Worm (Caenorhabditis elegans): ENCODE measurements around the gene F59B10.5.

DNA sequence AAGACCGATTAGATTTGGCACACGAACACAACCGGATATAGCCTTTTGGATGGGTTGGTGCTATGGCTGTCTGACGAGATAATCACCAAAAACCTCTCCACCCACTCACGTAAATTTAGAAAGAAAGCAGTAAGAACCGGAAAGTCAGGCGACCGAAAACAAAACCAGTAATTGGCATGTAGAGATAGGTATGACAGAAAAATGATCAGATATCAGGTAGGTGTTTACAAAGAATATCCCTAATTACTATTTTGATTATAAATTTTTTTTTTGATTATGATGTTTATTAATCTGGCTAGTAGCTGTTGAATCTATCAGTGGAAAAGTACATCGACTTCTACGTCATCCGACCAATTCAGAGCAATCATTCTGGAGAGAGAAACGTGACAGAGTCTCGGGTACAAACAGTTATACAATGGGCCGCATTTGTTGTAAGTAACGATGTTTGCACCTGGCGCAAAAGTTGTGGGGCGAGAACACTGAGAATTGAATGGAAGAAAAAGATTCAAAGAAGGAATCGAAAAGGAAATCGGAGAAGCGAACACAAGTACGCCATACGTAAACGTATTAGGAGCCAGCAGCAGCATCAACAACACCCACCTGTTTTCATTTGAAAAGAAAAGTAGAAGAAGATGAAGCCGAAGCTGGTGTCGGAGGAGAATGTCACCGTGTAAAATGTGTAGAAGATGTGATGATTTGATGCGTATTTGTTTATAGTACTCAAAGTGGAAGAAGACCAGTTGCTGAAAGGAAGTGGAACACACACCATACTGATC, 27.6 kb upstream of the F59B10.5 start:
- TF ChIP-seq ama-1 (optimal IDR thresholded peaks at IDR 0.05) (peak; percentile 27), ceh-82 (tag; optimal IDR thresholded peaks at IDR 0.05) (no peak), daf-12 (tag; optimal IDR thresholded peaks at IDR 0.05) (no peak), elt-1 (tag; optimal IDR thresholded peaks at IDR 0.05) (no peak), snpc-4 (tag; optimal IDR thresholded peaks at IDR 0.05) (no peak), nhr-23 (tag; optimal IDR thresholded peaks at IDR 0.05) (peak; percentile 26), lin-39 (tag; optimal IDR thresholded peaks at IDR 0.05) (no peak), nhr-237 (tag; optimal IDR thresholded peaks at IDR 0.05) (no peak), ztf-11 (tag; optimal IDR thresholded peaks at IDR 0.05) (no peak), pha-4 (tag; optimal IDR thresholded peaks at IDR 0.05) (peak; percentile 58), mdl-1 (tag; optimal IDR thresholded peaks at IDR 0.05) (no peak), lin-15B (tag; optimal IDR thresholded peaks at IDR 0.05) (no peak)

All from whole organism, L3 larva.